Worm (Caenorhabditis elegans): ENCODE results near the gene C46G7.1.

Gene C46G7.1

ce11 chrIV:6054833-6055232, 37.0 kb downstream of the C46G7.1 start:
- TF ChIP-seq lin-38 (GFP tag; IDR thresholded peaks at IDR 0.05) (no peak), fkh-10 (GFP tag; optimal IDR thresholded peaks at IDR 0.05) (peak; percentile 36), unc-62 (GFP tag; optimal IDR thresholded peaks at IDR 0.05 in 1 of 2) (peak in 1 of 2 experiments; percentile 79), unc-62 (tag; optimal IDR thresholded peaks at IDR 0.05) (no peak), nhr-25 (tag; optimal IDR thresholded peaks at IDR 0.05; ENCODE audit: borderline replicate concordance, insufficient read depth) (no peak), nhr-48 (tag; optimal IDR thresholded peaks at IDR 0.05) (no peak), ctbp-1 (GFP tag; IDR thresholded peaks at IDR 0.05) (peak; percentile 28; the same call in 1 of the 2 replicates), nhr-6 (tag; optimal IDR thresholded peaks at IDR 0.05) (no peak)

ce11 chrIV:6059702-6060101, 41.9 kb downstream of the C46G7.1 start:
- TF ChIP-seq zag-1 (tag; optimal IDR thresholded peaks at IDR 0.05) (no peak), dpl-1 (GFP tag; optimal IDR thresholded peaks at IDR 0.05) (no peak), nhr-237 (tag; optimal IDR thresholded peaks at IDR 0.05) (no peak), aly-2 (tag; optimal IDR thresholded peaks at IDR 0.05) (no peak), daf-19 (GFP tag; conservative IDR thresholded peaks at IDR 0.05) (no peak), egl-43 (GFP tag; IDR thresholded peaks at IDR 0.05) (no peak), unc-62 (GFP tag; optimal IDR thresholded peaks at IDR 0.05 in 1 of 2) (peak in 1 of 2 experiments; percentile 1), unc-62 (tag; optimal IDR thresholded peaks at IDR 0.05) (no peak), nhr-77 (tag; optimal IDR thresholded peaks at IDR 0.05) (no peak), aha-1 (tag) (peak; percentile 96), ztf-11 (tag; optimal IDR thresholded peaks at IDR 0.05) (no peak), fos-1 (tag; optimal IDR thresholded peaks at IDR 0.05) (no peak), mxl-2 (GFP tag; conservative IDR thresholded peaks at IDR 0.05) (no peak)

- TF ChIP-seq unc-39 (tag; optimal IDR thresholded peaks at IDR 0.05), result no peak
- peak; percentile 8 for TF ChIP-seq hlh-30 (tag; optimal IDR thresholded peaks at IDR 0.05; ENCODE audit: insufficient read depth)
- no peak for TF ChIP-seq D1046.2 (GFP tag; IDR thresholded peaks at IDR 0.05)
- no peak for TF ChIP-seq Y105C5A.15 (GFP tag; IDR thresholded peaks at IDR 0.05)
- TF ChIP-seq tra-1 (GFP tag; IDR thresholded peaks at IDR 0.05), result no peak
- TF ChIP-seq mes-2 (tag; optimal IDR thresholded peaks at IDR 0.05; ENCODE audit: poor library complexity, severe bottlenecking), result no peak
- peak; percentile 41; the same call in 1 of the 2 replicates for TF ChIP-seq ctbp-1 (GFP tag; IDR thresholded peaks at IDR 0.05)
- peak; percentile 75 for TF ChIP-seq ces-1 (GFP tag; optimal IDR thresholded peaks at IDR 0.05)
Observed at ce11 chrIV:6060912-6061311, 43.1 kb downstream of the C46G7.1 start.

- TF ChIP-seq vab-7 (GFP tag; IDR thresholded peaks at IDR 0.05) (no peak), hmg-1.1 (GFP tag; IDR thresholded peaks at IDR 0.05) (no peak), nhr-237 (tag; optimal IDR thresholded peaks at IDR 0.05) (no peak), ceh-44 (GFP tag; IDR thresholded peaks at IDR 0.05) (no peak), unc-62 (GFP tag; optimal IDR thresholded peaks at IDR 0.05 in 1 of 2) (peak in 1 of 2 experiments; percentile 94), unc-62 (tag; optimal IDR thresholded peaks at IDR 0.05) (no peak)
Observed at ce11 chrIV:6062078-6062477, 44.3 kb downstream of the C46G7.1 start.

- TF ChIP-seq ceh-20 (GFP tag; IDR thresholded peaks at IDR 0.05) (peak; percentile 62; the same call in 1 of the 2 replicates), egl-43 (GFP tag; IDR thresholded peaks at IDR 0.05) (no peak), lsy-2 (tag; optimal IDR thresholded peaks at IDR 0.05) (peak in 1 of 2 experiments; percentile 54)
Observed at ce11 chrIV:6064657-6065056, 46.9 kb downstream of the C46G7.1 start.

ce11 chrIV:6065186-6065585, 47.4 kb downstream of the C46G7.1 start:
- TF ChIP-seq fkh-10 (GFP tag; optimal IDR thresholded peaks at IDR 0.05), result peak; percentile 75
- peak; percentile 31 for TF ChIP-seq ces-1 (GFP tag; optimal IDR thresholded peaks at IDR 0.05)
- no peak for TF ChIP-seq snpc-4 (tag; optimal IDR thresholded peaks at IDR 0.05)
